Fruit fly (Drosophila melanogaster) whole organism, embryonic: ENCODE results near the gene CG17841.

Experiments
- CG10209 ChIP-seq: fragments of 200-800 bp; sonication (Bioruptor generic); optimal IDR thresholded peaks from 3 replicates; lab custom pipeline; 2017; ENCODE audit warnings: missing biosample characterization, mild to moderate bottlenecking, missing genetic modification characterization, missing genetic modification reagents
- CG1024 ChIP-seq: fragments of 200-800 bp; sonication (Bioruptor generic); IDR thresholded peaks from 2 replicates; pipeline ENCODE4 v1.3.6; 2022; ENCODE audit warnings: missing biosample characterization, missing genetic modification characterization
- CG10959 ChIP-seq: fragments of 200-800 bp; sonication (Bioruptor generic); IDR thresholded peaks from 2 replicates; pipeline ENCODE4 v1.3.6; 2022; ENCODE audit warnings: missing biosample characterization, missing genetic modification characterization
- CG13424 ChIP-seq: fragments of 200-800 bp; sonication (Bioruptor generic); optimal IDR thresholded peaks from 2 replicates; lab custom pipeline; 2019; ENCODE audit warnings: missing biosample characterization, mild to moderate bottlenecking, missing genetic modification characterization, moderate library complexity
- CG13894 ChIP-seq: fragments of 200-800 bp; sonication (Bioruptor generic); optimal IDR thresholded peaks from 3 replicates; lab custom pipeline; 2018; ENCODE audit warnings: missing biosample characterization, mild to moderate bottlenecking, missing genetic modification characterization, moderate library complexity
- CG14441 ChIP-seq: fragments of 200-800 bp; sonication (Bioruptor generic); IDR thresholded peaks from 2 replicates; pipeline ENCODE4 v1.3.6; 2022; ENCODE audit warnings: missing biosample characterization, missing genetic modification characterization
- CG15073 ChIP-seq: fragments of 200-800 bp; sonication (Bioruptor generic); optimal IDR thresholded peaks from 2 replicates; lab custom pipeline; 2016; ENCODE audit warnings: missing biosample characterization, missing genetic modification characterization
- CG15479 ChIP-seq: fragments of 200-800 bp; sonication (Bioruptor generic); optimal IDR thresholded peaks from 3 replicates; lab custom pipeline; 2019; ENCODE audit warnings: missing biosample characterization, mild to moderate bottlenecking, missing genetic modification characterization, moderate library complexity
- CG16813 ChIP-seq: fragments of 200-800 bp; sonication (Bioruptor generic); IDR thresholded peaks from 3 replicates; pipeline ENCODE4 v1.3.6; 2022; ENCODE audit warnings: missing biosample characterization, missing genetic modification characterization; ENCODE audit not compliant: partially characterized antibody
- CG17328 ChIP-seq: fragments of 200-800 bp; sonication (Bioruptor generic); IDR thresholded peaks from 2 replicates; pipeline ENCODE4 v1.3.6; 2022; ENCODE audit warnings: missing biosample characterization, missing genetic modification characterization
- CG17385 ChIP-seq: fragments of 200-800 bp; sonication (Bioruptor generic); optimal IDR thresholded peaks from 3 replicates; lab custom pipeline; 2018; ENCODE audit warnings: missing biosample characterization, mild to moderate bottlenecking, missing genetic modification characterization
- CG1792 ChIP-seq: fragments of 200-800 bp; sonication (Bioruptor generic); optimal IDR thresholded peaks from 2 replicates; lab custom pipeline; 2016; ENCODE audit warnings: missing biosample characterization, missing genetic modification characterization
- CG34224 ChIP-seq: fragments of 200-800 bp; sonication (Bioruptor generic); IDR thresholded peaks from 3 replicates; pipeline ENCODE4 v1.3.6; 2022; ENCODE audit warnings: missing biosample characterization, missing genetic modification characterization; ENCODE audit not compliant: partially characterized antibody
- CG6175 ChIP-seq: fragments of 200-800 bp; sonication (Bioruptor generic); IDR thresholded peaks from 3 replicates; pipeline ENCODE4 v1.3.6; 2022; ENCODE audit warnings: missing biosample characterization, missing genetic modification characterization
- CG7357 ChIP-seq: fragments of 200-800 bp; sonication (Bioruptor generic); IDR thresholded peaks from 3 replicates; pipeline ENCODE4 v1.3.6; 2022; ENCODE audit warnings: missing biosample characterization, missing genetic modification characterization
- CG7963 ChIP-seq: fragments of 200-800 bp; sonication (Bioruptor generic); IDR thresholded peaks from 3 replicates; pipeline ENCODE4 v1.3.6; 2022; ENCODE audit warnings: missing biosample characterization, missing genetic modification characterization; ENCODE audit not compliant: partially characterized antibody
- CG8944 ChIP-seq: fragments of 200-800 bp; sonication (Bioruptor generic); optimal IDR thresholded peaks from 3 replicates; lab custom pipeline; 2016; ENCODE audit warnings: missing biosample characterization, missing genetic modification characterization
- CTCF ChIP-seq: fragments of 200-800 bp; sonication (Bioruptor generic); optimal IDR thresholded peaks from 2 replicates; lab custom pipeline; 2017; ENCODE audit warnings: missing biosample characterization, mild to moderate bottlenecking, missing genetic modification characterization, moderate library complexity
- Doc2 ChIP-seq: fragments of 200-800 bp; sonication (Bioruptor generic); IDR thresholded peaks from 2 replicates; pipeline ENCODE4 v1.3.6; 2022; ENCODE audit warnings: missing biosample characterization, missing genetic modification characterization
- Dp ChIP-seq: fragments of 200-800 bp; sonication (Bioruptor generic); optimal IDR thresholded peaks from 2 replicates; lab custom pipeline; 2018; ENCODE audit warnings: missing biosample characterization, mild to moderate bottlenecking, missing genetic modification characterization, moderate library complexity
- Gug ChIP-seq: fragments of 200-800 bp; sonication (Bioruptor generic); IDR thresholded peaks from 4 replicates; pipeline ENCODE4 v1.3.6; 2022; ENCODE audit warnings: missing biosample characterization, missing genetic modification characterization
- HmgZ ChIP-seq: fragments of 200-800 bp; sonication (Bioruptor generic); optimal IDR thresholded peaks from 2 replicates; lab custom pipeline; 2018; ENCODE audit warnings: missing biosample characterization, mild to moderate bottlenecking, missing genetic modification characterization
- Hr3 ChIP-seq: fragments of 200-800 bp; sonication (Bioruptor generic); optimal IDR thresholded peaks from 3 replicates; lab custom pipeline; 2016; ENCODE audit warnings: missing biosample characterization, missing genetic modification characterization
- Hr51 ChIP-seq, 2 experiments: fragments of 200-800 bp; sonication (Bioruptor generic); optimal IDR thresholded peaks; 2 replicates in 1 of 2; 3 replicates in 1 of 2; lab custom pipeline; 2016 to 2018; ENCODE audit warnings: missing biosample characterization in 2 of 2, missing genetic modification characterization in 2 of 2, mild to moderate bottlenecking in 1 of 2, moderate library complexity in 1 of 2
- MBD-R2 ChIP-seq: fragments of 200-800 bp; sonication (Bioruptor generic); IDR thresholded peaks from 2 replicates; pipeline ENCODE4 v1.3.6; 2022; ENCODE audit warnings: missing biosample characterization, missing genetic modification characterization
- Oaz ChIP-seq: fragments of 200-800 bp; sonication (Bioruptor generic); IDR thresholded peaks from 2 replicates; pipeline ENCODE4 v1.3.6; 2022; ENCODE audit warnings: missing biosample characterization, missing genetic modification characterization
- Opbp ChIP-seq: fragments of 200-800 bp; sonication (Bioruptor generic); IDR thresholded peaks from 3 replicates; pipeline ENCODE4 v1.3.6; 2022; ENCODE audit warnings: missing biosample characterization, missing genetic modification characterization; ENCODE audit not compliant: partially characterized antibody
- PHDP ChIP-seq: fragments of 200-800 bp; sonication (Bioruptor generic); optimal IDR thresholded peaks from 3 replicates; lab custom pipeline; 2018; ENCODE audit warnings: missing biosample characterization, mild to moderate bottlenecking, missing genetic modification characterization, moderate library complexity
- Poxn ChIP-seq: fragments of 200-800 bp; sonication (Bioruptor generic); IDR thresholded peaks from 2 replicates; pipeline ENCODE4 v1.3.6; 2022; ENCODE audit warnings: missing biosample characterization, missing genetic modification characterization
- Ravus ChIP-seq: fragments of 200-800 bp; sonication (Bioruptor generic); IDR thresholded peaks from 2 replicates; pipeline ENCODE4 v1.3.6; 2022; ENCODE audit warnings: missing biosample characterization, missing genetic modification characterization
- Scr ChIP-seq: fragments of 200-800 bp; sonication (Bioruptor generic); IDR thresholded peaks from 2 replicates; pipeline ENCODE4 v1.3.6; 2022; ENCODE audit warnings: missing biosample characterization, missing genetic modification characterization; ENCODE audit not compliant: partially characterized antibody
- Side ChIP-seq: fragments of 200-800 bp; sonication (Bioruptor generic); optimal IDR thresholded peaks from 2 replicates; lab custom pipeline; 2016; ENCODE audit warnings: missing biosample characterization, missing genetic modification characterization
- ash1 ChIP-seq: fragments of 200-800 bp; sonication (Bioruptor generic); optimal IDR thresholded peaks from 2 replicates; lab custom pipeline; 2018; ENCODE audit warnings: missing biosample characterization, mild to moderate bottlenecking, missing genetic modification characterization
- bcd ChIP-seq: fragments of 200-800 bp; sonication (Bioruptor generic); optimal IDR thresholded peaks from 2 replicates; lab custom pipeline; 2017; ENCODE audit warnings: missing biosample characterization, mild to moderate bottlenecking, missing genetic modification characterization
- cg ChIP-seq: fragments of 200-800 bp; sonication (Bioruptor generic); optimal IDR thresholded peaks from 3 replicates; lab custom pipeline; 2019; ENCODE audit warnings: missing biosample characterization, mild to moderate bottlenecking, missing genetic modification characterization, moderate library complexity
- crc ChIP-seq: fragments of 200-800 bp; sonication (Bioruptor generic); optimal IDR thresholded peaks from 2 replicates; lab custom pipeline; 2016; ENCODE audit warnings: missing biosample characterization, missing genetic modification characterization
- crp ChIP-seq, 2 experiments: fragments of 200-800 bp; sonication (Bioruptor generic); optimal IDR thresholded peaks; 2 replicates in 1 of 2; 3 replicates in 1 of 2; lab custom pipeline; 2017; ENCODE audit warnings: missing biosample characterization in 2 of 2, missing genetic modification characterization in 2 of 2, mild to moderate bottlenecking in 1 of 2, moderate library complexity in 1 of 2
- dmrt99B ChIP-seq: fragments of 200-800 bp; sonication (Bioruptor generic); optimal IDR thresholded peaks from 2 replicates; lab custom pipeline; 2018; ENCODE audit warnings: missing biosample characterization, mild to moderate bottlenecking, missing genetic modification characterization, moderate library complexity
- fru ChIP-seq: fragments of >200 bp; optimal IDR thresholded peaks from 2 replicates; lab custom pipeline; 2017
- ftz-f1 ChIP-seq: fragments of 200-800 bp; sonication (Bioruptor generic); optimal IDR thresholded peaks from 2 replicates; lab custom pipeline; 2016; ENCODE audit warnings: missing biosample characterization, missing genetic modification characterization
- gem ChIP-seq: fragments of 200-800 bp; sonication (Bioruptor generic); optimal IDR thresholded peaks from 2 replicates; lab custom pipeline; 2019; ENCODE audit warnings: missing biosample characterization, mild to moderate bottlenecking, missing genetic modification characterization, moderate library complexity
- knrl ChIP-seq: fragments of 200-800 bp; sonication (Bioruptor generic); IDR thresholded peaks from 3 replicates; pipeline ENCODE4 v1.3.6; 2022; ENCODE audit warnings: missing biosample characterization, missing genetic modification characterization; ENCODE audit not compliant: partially characterized antibody
- mirr ChIP-seq: fragments of 200-800 bp; sonication (Bioruptor generic); optimal IDR thresholded peaks from 3 replicates; lab custom pipeline; 2018; ENCODE audit warnings: missing biosample characterization, mild to moderate bottlenecking, missing genetic modification characterization
- oc ChIP-seq: fragments of 200-800 bp; sonication (Bioruptor generic); optimal IDR thresholded peaks from 2 replicates; lab custom pipeline; 2018; ENCODE audit warnings: missing biosample characterization, mild to moderate bottlenecking, missing genetic modification characterization, moderate library complexity
- pnt ChIP-seq: fragments of 200-800 bp; sonication (Bioruptor generic); optimal IDR thresholded peaks from 3 replicates; lab custom pipeline; 2016; ENCODE audit warnings: missing biosample characterization, missing genetic modification characterization
- ro ChIP-seq: fragments of 200-800 bp; sonication (Bioruptor generic); IDR thresholded peaks from 2 replicates; pipeline ENCODE4 v1.3.6; 2022; ENCODE audit warnings: missing biosample characterization, missing genetic modification characterization
- sima ChIP-seq: fragments of 200-800 bp; sonication (Bioruptor generic); optimal IDR thresholded peaks from 2 replicates; lab custom pipeline; 2016; ENCODE audit warnings: missing biosample characterization, missing genetic modification characterization
- slp2 ChIP-seq: fragments of 200-800 bp; sonication (Bioruptor generic); optimal IDR thresholded peaks from 2 replicates; lab custom pipeline; 2016; ENCODE audit warnings: missing biosample characterization, missing genetic modification characterization
- sob ChIP-seq: fragments of 200-800 bp; sonication (Bioruptor generic); IDR thresholded peaks from 2 replicates; pipeline ENCODE4 v1.3.6; 2022; ENCODE audit warnings: missing biosample characterization, missing genetic modification characterization
- tin ChIP-seq: fragments of 200-800 bp; sonication (Bioruptor generic); optimal IDR thresholded peaks from 3 replicates; lab custom pipeline; 2016; ENCODE audit warnings: missing biosample characterization, missing genetic modification characterization
- z ChIP-seq: fragments of 200-800 bp; sonication (Bioruptor generic); IDR thresholded peaks from 3 replicates; pipeline ENCODE4 v1.3.6; 2022; ENCODE audit warnings: missing biosample characterization, missing genetic modification characterization

CG17841 gene

DNA sequence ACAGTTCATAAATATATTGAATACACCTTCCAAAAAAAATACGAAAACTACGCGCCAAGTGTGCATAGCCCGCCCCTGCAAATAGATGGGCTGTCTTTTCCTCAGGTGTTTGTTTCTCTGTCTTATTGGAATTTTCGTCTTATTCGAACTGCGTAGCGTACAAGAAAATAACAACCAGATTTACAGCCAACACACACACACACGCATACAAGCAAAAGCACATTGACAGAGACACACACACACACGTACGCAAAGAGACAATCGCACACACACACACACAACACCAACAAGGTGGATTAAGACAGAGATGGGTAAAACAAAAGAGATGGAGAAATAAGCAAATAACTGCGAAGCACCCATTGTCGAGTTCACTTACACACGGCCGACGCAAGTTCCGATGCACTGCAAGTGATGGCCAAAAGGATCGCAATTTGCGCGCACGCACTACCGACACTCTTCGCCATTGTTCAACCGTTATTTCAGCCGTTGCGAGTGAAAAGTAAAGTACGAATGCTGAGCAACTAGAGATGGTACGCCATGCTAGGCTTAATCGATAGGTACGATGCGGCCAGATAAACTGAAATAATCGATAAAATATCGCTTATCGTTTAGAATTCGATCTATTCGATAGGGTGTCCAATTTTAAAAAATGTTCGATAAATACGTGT is 2.0 kb upstream of the CG17841 start (continued):
- TF ChIP-seq Dp (GFP tag; lab: Kevin White, UChicago) (peak; percentile 68), sima (GFP tag; lab: Kevin White, UChicago) (no peak), CG17385 (GFP tag; lab: Kevin White, UChicago) (no peak), MBD-R2 (GFP tag; lab: Robert Waterston, UW) (peak; percentile 36), CG34224 (GFP tag; lab: Robert Waterston, UW) (peak; percentile 91), CG8944 (GFP tag; lab: Kevin White, UChicago) (no peak), CG10209 (GFP tag; lab: Kevin White, UChicago) (no peak), fru (no peak), ftz-f1 (GFP tag; lab: Kevin White, UChicago) (peak; percentile 15), CG7963 (GFP tag; lab: Robert Waterston, UW) (peak; percentile 96), CG15479 (GFP tag; lab: Kevin White, UChicago) (peak; percentile 41), PHDP (tag; lab: Kevin White, UChicago) (no peak), pnt (GFP tag; lab: Kevin White, UChicago) (no peak), Opbp (GFP tag; lab: Robert Waterston, UW) (peak; percentile 90; the same call in 2 of the 3 replicates), cg (GFP tag; lab: Kevin White, UChicago) (peak; percentile 97), Scr (GFP tag; lab: Robert Waterston, UW) (peak; percentile 89), CG17328 (GFP tag; lab: Robert Waterston, UW) (no peak), Side (GFP tag; lab: Kevin White, UChicago) (peak; percentile 41), slp2 (GFP tag; lab: Kevin White, UChicago) (no peak), Hr3 (GFP tag; lab: Kevin White, UChicago) (no peak), CG14441 (GFP tag; lab: Robert Waterston, UW) (no peak), Poxn (GFP tag; lab: Robert Waterston, UW) (no peak), gem (tag; lab: Kevin White, UChicago) (peak; percentile 34), ro (no peak), CG16813 (peak; percentile 94), knrl (GFP tag; lab: Robert Waterston, UW) (peak; percentile 83), oc (tag; lab: Kevin White, UChicago) (peak; percentile 56), dmrt99B (no peak), CTCF (GFP tag; lab: Kevin White, UChicago) (no peak), bcd (peak; percentile 29), CG15073 (no peak), crp (GFP tag; optimal IDR thresholded peaks at IDR 0.05; lab: Kevin White, UChicago) (no peak), ash1 (GFP tag; lab: Kevin White, UChicago) (no peak), HmgZ (tag; lab: Kevin White, UChicago) (peak; percentile 17), z (no peak), Doc2 (GFP tag; lab: Robert Waterston, UW) (no peak), tin (GFP tag; lab: Kevin White, UChicago) (peak; percentile 2), mirr (GFP tag; lab: Kevin White, UChicago) (peak; percentile 31), CG6175 (GFP tag; lab: Robert Waterston, UW) (no peak), CG10959 (no peak), sob (GFP tag; lab: Robert Waterston, UW) (no peak; the same call in 1 of the 2 replicates), CG13424 (no peak), CG7357 (GFP tag; lab: Robert Waterston, UW) (no peak), crc (GFP tag; lab: Kevin White, UChicago) (peak; percentile 10), CG1024 (GFP tag; lab: Robert Waterston, UW) (no peak), CG13894 (tag; lab: Kevin White, UChicago) (peak; percentile 31), CG1792 (no peak), Oaz (GFP tag; lab: Robert Waterston, UW) (no peak), Hr51 (GFP tag; optimal IDR thresholded peaks at IDR 0.05; lab: Kevin White, UChicago) (peak; percentile 0 to 12), Gug (GFP tag; lab: Robert Waterston, UW) (no peak), Ravus (no peak)
